Fruit fly (Drosophila melanogaster): ENCODE results near the gene iPLA2-VIA.

Gene iPLA2-VIA

dm6 chr3L:9853140-9853746 lies 10.9 kb downstream of the iPLA2-VIA start:
- TF ChIP-seq Fer2 (tag; optimal IDR thresholded peaks at IDR 0.05) (no peak), CG2712 (tag; optimal IDR thresholded peaks at IDR 0.05) (no peak), Ada2b (GFP tag; IDR thresholded peaks at IDR 0.05) (0 out of 2 replicates have a peak, but pooled peaks have one; percentile 15), gcm2 (GFP tag; optimal IDR thresholded peaks at IDR 0.05) (no peak), Mad (GFP tag; optimal IDR thresholded peaks at IDR 0.05) (no peak), sr (GFP tag; IDR thresholded peaks at IDR 0.05) (no peak), hkb (optimal IDR thresholded peaks at IDR 0.05) (no peak), hkb (GFP tag; IDR thresholded peaks at IDR 0.05) (0 out of 2 replicates have a peak, but pooled peaks have one; percentile 31), fd64A (GFP tag; optimal IDR thresholded peaks at IDR 0.05) (no peak), CG12659 (GFP tag; optimal IDR thresholded peaks at IDR 0.05) (no peak), CG17385 (GFP tag; optimal IDR thresholded peaks at IDR 0.05) (no peak), wek (GFP tag; optimal IDR thresholded peaks at IDR 0.05) (no peak), Drgx (GFP tag; IDR thresholded peaks at IDR 0.05) (no peak), CG9727 (GFP tag; optimal IDR thresholded peaks at IDR 0.05) (no peak), Asciz (GFP tag; optimal IDR thresholded peaks at IDR 0.05) (no peak), sima (GFP tag; optimal IDR thresholded peaks at IDR 0.05) (no peak), her (GFP tag; optimal IDR thresholded peaks at IDR 0.05) (no peak), NC2α (GFP tag; optimal IDR thresholded peaks at IDR 0.05) (no peak), gro (GFP tag; optimal IDR thresholded peaks at IDR 0.05) (no peak), CG30431 (GFP tag; optimal IDR thresholded peaks at IDR 0.05) (no peak), sim (GFP tag; IDR thresholded peaks at IDR 0.05) (no peak), CG2199 (GFP tag; IDR thresholded peaks at IDR 0.05) (0 out of 3 replicates have a peak, but pooled peaks have one; percentile 28), oc (tag; optimal IDR thresholded peaks at IDR 0.05) (peak; percentile 43), hth (optimal IDR thresholded peaks at IDR 0.05) (no peak), CG13775 (GFP tag; optimal IDR thresholded peaks at IDR 0.05) (no peak), CG11695 (GFP tag; IDR thresholded peaks at IDR 0.05) (0 out of 3 replicates have a peak, but pooled peaks have one; percentile 29), CG4360 (GFP tag; IDR thresholded peaks at IDR 0.05) (no peak), CG5180 (GFP tag; optimal IDR thresholded peaks at IDR 0.05) (no peak), en (GFP tag; optimal IDR thresholded peaks at IDR 0.05) (no peak), da (GFP tag; optimal IDR thresholded peaks at IDR 0.05) (no peak), vfl (GFP tag; optimal IDR thresholded peaks at IDR 0.05) (no peak), fd102C (GFP tag; optimal IDR thresholded peaks at IDR 0.05) (no peak), CG15011 (GFP tag; optimal IDR thresholded peaks at IDR 0.05) (no peak), C15 (GFP tag; IDR thresholded peaks at IDR 0.05) (no peak), phol (tag; optimal IDR thresholded peaks at IDR 0.05) (no peak), kay (GFP tag; optimal IDR thresholded peaks at IDR 0.05) (no peak), CG14667 (GFP tag; IDR thresholded peaks at IDR 0.05) (no peak), CG10565 (GFP tag; optimal IDR thresholded peaks at IDR 0.05) (no peak), D19B (GFP tag; optimal IDR thresholded peaks at IDR 0.05) (no peak), nom (GFP tag; optimal IDR thresholded peaks at IDR 0.05) (peak; percentile 46), CG33213 (GFP tag; optimal IDR thresholded peaks at IDR 0.05) (no peak), CG4707 (GFP tag; optimal IDR thresholded peaks at IDR 0.05) (no peak), E2f1 (GFP tag; IDR thresholded peaks at IDR 0.05) (no peak), B-H1 (GFP tag; IDR thresholded peaks at IDR 0.05) (no peak), CG8388 (GFP tag; optimal IDR thresholded peaks at IDR 0.05) (no peak), gt (GFP tag; IDR thresholded peaks at IDR 0.05) (no peak), CG2889 (GFP tag; IDR thresholded peaks at IDR 0.05) (no peak), toy (GFP tag; IDR thresholded peaks at IDR 0.05) (no peak), Ets65A (GFP tag) (peak; percentile 80), CG9797 (GFP tag; optimal IDR thresholded peaks at IDR 0.05) (no peak), cato (GFP tag; optimal IDR thresholded peaks at IDR 0.05; ENCODE audit: borderline replicate concordance) (no peak), Pdp1 (GFP tag; optimal IDR thresholded peaks at IDR 0.05) (no peak)

All from whole organism, embryonic.